Worm (Caenorhabditis elegans) whole organism, young adult: ENCODE measurements around the gene ZK1127.12.
A peak's percentile ranks its signal among the peaks of the same experiment; 100 is the strongest.

Source experiments
- C17E4.6 ChIP-seq: fragments of 200-800 bp; sonication (Bioruptor generic); IDR thresholded peaks from 2 replicates; pipeline ENCODE4 v1.3.6; 2022; ENCODE audit warnings: missing genetic modification reagents, missing genetic modification characterization, missing compliant biosample characterization
- F23B12.7 ChIP-seq: sonication (generic microtip); optimal IDR thresholded peaks from 2 replicates; lab custom pipeline; 2017; ENCODE audit warnings: missing genetic modification characterization, mild to moderate bottlenecking, missing compliant biosample characterization, antibody characterized with exemption, moderate library complexity; ENCODE audit not compliant: insufficient read depth
- F39B2.1 ChIP-seq: fragments of 200-800 bp; sonication (Bioruptor generic); IDR thresholded peaks from 2 replicates; pipeline ENCODE4 v1.3.6; 2022; ENCODE audit warnings: missing genetic modification reagents, missing genetic modification characterization, missing compliant biosample characterization
- F55B11.4 ChIP-seq: sonication (generic microtip); optimal IDR thresholded peaks from 2 replicates; lab custom pipeline; 2016; ENCODE audit warnings: missing compliant biosample characterization, missing genetic modification characterization, borderline replicate concordance; ENCODE audit not compliant: insufficient read depth
- F57C9.4 ChIP-seq: sonication (generic microtip); optimal IDR thresholded peaks from 2 replicates; lab custom pipeline; 2017; ENCODE audit warnings: mild to moderate bottlenecking, missing genetic modification characterization, missing compliant biosample characterization
- K12H6.12 ChIP-seq: fragments of 200-800 bp; sonication (Bioruptor generic); optimal IDR thresholded peaks from 2 replicates; lab custom pipeline; 2018; ENCODE audit warnings: mild to moderate bottlenecking, missing genetic modification characterization, missing compliant biosample characterization
- T07F8.4 ChIP-seq: sonication (generic microtip); optimal IDR thresholded peaks from 2 replicates; lab custom pipeline; 2016; ENCODE audit warnings: mild to moderate bottlenecking, missing genetic modification characterization, moderate library complexity, missing compliant biosample characterization
- Y53G8AR.9 ChIP-seq: fragments of 200-800 bp; sonication (Bioruptor generic); conservative IDR thresholded peaks from 2 replicates; pipeline ENCODE4 v1.3.6; 2022; ENCODE audit warnings: missing genetic modification reagents, missing genetic modification characterization, missing compliant biosample characterization
- Y56A3A.18 ChIP-seq: fragments of 200-800 bp; sonication (Bioruptor generic); IDR thresholded peaks from 2 replicates; pipeline ENCODE4 v1.3.6; 2022; ENCODE audit warnings: missing genetic modification reagents, missing genetic modification characterization, missing compliant biosample characterization
- ZK185.1 ChIP-seq: sonication (generic microtip); optimal IDR thresholded peaks from 2 replicates; lab custom pipeline; 2016; ENCODE audit warnings: mild to moderate bottlenecking, missing genetic modification characterization, missing compliant biosample characterization; ENCODE audit not compliant: poor library complexity, severe bottlenecking
- akir-1 ChIP-seq: fragments of 200-800 bp; sonication (Bioruptor generic); optimal IDR thresholded peaks from 2 replicates; lab custom pipeline; 2018; ENCODE audit warnings: mild to moderate bottlenecking, missing genetic modification characterization, moderate library complexity, missing compliant biosample characterization
- atf-7 ChIP-seq: sonication (generic microtip); optimal IDR thresholded peaks from 2 replicates; lab custom pipeline; 2017; ENCODE audit warnings: mild to moderate bottlenecking, missing genetic modification characterization, missing compliant biosample characterization
- athp-1 ChIP-seq: sonication (generic microtip); optimal IDR thresholded peaks from 2 replicates; lab custom pipeline; 2017; ENCODE audit warnings: mild to moderate bottlenecking, missing genetic modification characterization, missing compliant biosample characterization
- attf-3 ChIP-seq: fragments of 200-800 bp; sonication (Bioruptor generic); conservative IDR thresholded peaks from 2 replicates; pipeline ENCODE4 v1.3.6; 2022; ENCODE audit warnings: missing genetic modification reagents, missing genetic modification characterization, missing compliant biosample characterization
- attf-5 ChIP-seq: fragments of 200-800 bp; sonication (Bioruptor generic); optimal IDR thresholded peaks from 2 replicates; lab custom pipeline; 2018; ENCODE audit warnings: mild to moderate bottlenecking, missing genetic modification characterization, missing compliant biosample characterization
- bed-1 ChIP-seq: fragments of 200-800 bp; sonication (Bioruptor generic); IDR thresholded peaks from 2 replicates; pipeline ENCODE4 v1.3.6; 2022; ENCODE audit warnings: missing genetic modification reagents, missing genetic modification characterization, missing compliant biosample characterization
- bed-2 ChIP-seq: fragments of 200-800 bp; sonication (Bioruptor generic); IDR thresholded peaks from 2 replicates; pipeline ENCODE4 v1.3.6; 2022; ENCODE audit warnings: missing genetic modification reagents, missing genetic modification characterization, missing compliant biosample characterization
- ccch-3 ChIP-seq: fragments of 200-800 bp; sonication (Bioruptor generic); optimal IDR thresholded peaks from 2 replicates; lab custom pipeline; 2018; ENCODE audit warnings: mild to moderate bottlenecking, missing genetic modification characterization, missing compliant biosample characterization
- ceh-91 ChIP-seq: fragments of 200-800 bp; sonication (Bioruptor generic); IDR thresholded peaks from 2 replicates; pipeline ENCODE4 v1.3.6; 2022; ENCODE audit warnings: missing genetic modification reagents, missing genetic modification characterization, missing compliant biosample characterization
- chd-7 ChIP-seq: sonication (generic microtip); optimal IDR thresholded peaks from 2 replicates; lab custom pipeline; 2016; ENCODE audit warnings: mild to moderate bottlenecking, missing genetic modification characterization, moderate library complexity, missing compliant biosample characterization
- dpff-1 ChIP-seq: sonication (generic microtip); optimal IDR thresholded peaks from 2 replicates; lab custom pipeline; 2017; ENCODE audit warnings: mild to moderate bottlenecking, missing genetic modification characterization, missing compliant biosample characterization
- efl-1 ChIP-seq: fragments of 150-350 bp; optimal IDR thresholded peaks from 2 replicates; lab custom pipeline; 2014; ENCODE audit warnings: missing biosample characterization, missing genetic modification reagents, missing genetic modification characterization
- fkh-3 ChIP-seq: sonication (generic microtip); optimal IDR thresholded peaks from 2 replicates; lab custom pipeline; 2016; ENCODE audit warnings: mild to moderate bottlenecking, missing genetic modification characterization, missing compliant biosample characterization
- him-1 ChIP-seq: sonication (generic microtip); optimal IDR thresholded peaks from 2 replicates; lab custom pipeline; 2016; ENCODE audit warnings: missing genotype, missing genetic modification reagents, missing genetic modification characterization, missing compliant biosample characterization
- hlh-12 ChIP-seq: sonication (generic microtip); optimal IDR thresholded peaks from 2 replicates; lab custom pipeline; 2016; ENCODE audit warnings: missing genetic modification characterization, missing compliant biosample characterization
- let-607 ChIP-seq, 2 experiments: fragments of 200-800 bp in 1 of 2; sonication (Bioruptor generic) in 1 of 2; sonication (generic microtip) in 1 of 2; optimal IDR thresholded peaks; 2 replicates each; lab custom pipeline; 2016 to 2018; ENCODE audit warnings: mild to moderate bottlenecking in 2 of 2, missing compliant biosample characterization in 2 of 2, missing genetic modification characterization in 2 of 2, moderate library complexity in 2 of 2, missing genotype in 1 of 2
- lin-35 ChIP-seq, 3 experiments: fragments of 150-350 bp in 2 of 3; sonication (generic microtip) in 1 of 3; optimal IDR thresholded peaks; 2 replicates each; lab custom pipeline; 2014 to 2018; ENCODE audit warnings: missing biosample characterization in 3 of 3, missing genetic modification characterization in 3 of 3, missing genetic modification reagents in 3 of 3
- lin-54 ChIP-seq: fragments of 200-800 bp; sonication (Bioruptor generic); optimal IDR thresholded peaks from 2 replicates; lab custom pipeline; 2018; ENCODE audit warnings: mild to moderate bottlenecking, missing genetic modification characterization, missing compliant biosample characterization
- lsl-1 ChIP-seq: fragments of 200-800 bp; sonication (Bioruptor generic); optimal IDR thresholded peaks from 2 replicates; lab custom pipeline; 2018; ENCODE audit warnings: mild to moderate bottlenecking, missing genetic modification characterization, moderate library complexity, missing compliant biosample characterization
- madf-10 ChIP-seq: sonication (generic microtip); optimal IDR thresholded peaks from 2 replicates; lab custom pipeline; 2016; ENCODE audit warnings: mild to moderate bottlenecking, missing genetic modification characterization, missing compliant biosample characterization
- mcd-1 ChIP-seq: fragments of 200-800 bp; sonication (Bioruptor generic); IDR thresholded peaks from 2 replicates; pipeline ENCODE4 v1.3.6; 2022; ENCODE audit warnings: missing genetic modification reagents, missing genetic modification characterization, missing compliant biosample characterization
- nhr-80 ChIP-seq: sonication (generic microtip); optimal IDR thresholded peaks from 2 replicates; lab custom pipeline; 2016; ENCODE audit warnings: missing genetic modification characterization, missing compliant biosample characterization
- sdz-38 ChIP-seq: sonication (generic microtip); optimal IDR thresholded peaks from 2 replicates; lab custom pipeline; 2016; ENCODE audit warnings: missing genotype, missing genetic modification characterization, missing compliant biosample characterization
- sea-2 ChIP-seq: fragments of 200-800 bp; sonication (Bioruptor generic); IDR thresholded peaks from 2 replicates; pipeline ENCODE4 v1.3.6; 2022; ENCODE audit warnings: missing genetic modification characterization, missing compliant biosample characterization
- snpc-1.3 ChIP-seq: sonication (generic microtip); optimal IDR thresholded peaks from 2 replicates; lab custom pipeline; 2017; ENCODE audit warnings: missing genetic modification characterization, mild to moderate bottlenecking, missing compliant biosample characterization, antibody characterized with exemption, moderate library complexity, missing genotype, missing genetic modification reagents; ENCODE audit not compliant: insufficient read depth
- snpc-3.4 ChIP-seq: sonication (generic microtip); optimal IDR thresholded peaks from 2 replicates; lab custom pipeline; 2017; ENCODE audit warnings: missing genetic modification characterization, mild to moderate bottlenecking, missing compliant biosample characterization, antibody characterized with exemption, moderate library complexity, missing genotype, missing genetic modification reagents
- somi-1 ChIP-seq: fragments of 200-800 bp; sonication (Bioruptor generic); optimal IDR thresholded peaks from 2 replicates; lab custom pipeline; 2018; ENCODE audit warnings: mild to moderate bottlenecking, missing genetic modification characterization, missing compliant biosample characterization
- tbp1 ChIP-seq: fragments of 200-800 bp; sonication (Bioruptor generic); optimal IDR thresholded peaks from 2 replicates; lab custom pipeline; 2018; ENCODE audit warnings: mild to moderate bottlenecking, missing genetic modification characterization, missing compliant biosample characterization
- xnd-1 ChIP-seq: sonication (generic microtip); optimal IDR thresholded peaks from 2 replicates; lab custom pipeline; 2016; ENCODE audit warnings: missing genotype, missing genetic modification reagents, missing genetic modification characterization, missing compliant biosample characterization

Gene ZK1127.12

ce11 chrII:7069866-7070265 lies 18.0 kb downstream of the ZK1127.12 start, which contains the start of gene him-14 (continued):
- TF ChIP-seq C17E4.6 (GFP tag; lab: Robert Waterston, UW) = no peak
- no peak for TF ChIP-seq tbp1 (GFP tag; lab: Kevin White, UChicago)
- peak; percentile 1 for TF ChIP-seq snpc-1.3 (tag; lab: Kevin White, UChicago)
- no peak for TF ChIP-seq akir-1 (GFP tag; lab: Kevin White, UChicago)
- TF ChIP-seq sea-2 (GFP tag; lab: Robert Waterston, UW) = no peak
- peak; percentile 10 for TF ChIP-seq him-1 (tag; lab: Kevin White, UChicago)
- TF ChIP-seq Y56A3A.18 (GFP tag; lab: Robert Waterston, UW) = no peak
- TF ChIP-seq hlh-12 = no peak
- TF ChIP-seq efl-1 (GFP tag; lab: Kevin White, UChicago) = no peak
- 0 out of 2 replicates have a peak, but pooled peaks have one; percentile 17 for TF ChIP-seq Y53G8AR.9 (GFP tag; lab: Robert Waterston, UW)
- no peak for TF ChIP-seq nhr-80 (tag; lab: Kevin White, UChicago)
- no peak for TF ChIP-seq ceh-91 (GFP tag; lab: Robert Waterston, UW)
- TF ChIP-seq ZK185.1 = no peak
- TF ChIP-seq, all 124 proteins: peak for 5

- no peak for TF ChIP-seq F57C9.4 (tag; lab: Kevin White, UChicago)
- no peak for TF ChIP-seq atf-7 (tag; lab: Kevin White, UChicago)
- 0 out of 2 replicates have a peak, but pooled peaks have one; percentile 16 for TF ChIP-seq bed-1
- no peak for TF ChIP-seq snpc-3.4 (tag; lab: Kevin White, UChicago)
- TF ChIP-seq Y56A3A.18 (GFP tag; lab: Robert Waterston, UW) = no peak
- TF ChIP-seq, all 124 proteins: peak for 1
Observed at ce11 chrII:7070434-7070833, 18.6 kb downstream of the ZK1127.12 start.

- TF ChIP-seq somi-1 (GFP tag; lab: Kevin White, UChicago) (no peak), hlh-12 (no peak), mcd-1 (GFP tag; lab: Robert Waterston, UW) (no peak), snpc-1.3 (tag; lab: Kevin White, UChicago) (no peak), fkh-3 (tag; lab: Kevin White, UChicago) (no peak), ccch-3 (GFP tag; lab: Kevin White, UChicago) (no peak), F55B11.4 (no peak), F23B12.7 (tag; lab: Kevin White, UChicago) (no peak), attf-3 (GFP tag; lab: Robert Waterston, UW) (no peak)
- TF ChIP-seq, all 124 proteins: peak for 0
Observed at ce11 chrII:7072315-7072589, 20.4 kb downstream of the ZK1127.12 start, which contains the start of gene kars-1. kars-1 (minus strand) TSS chrII:7072415.

ce11 chrII:7072590-7073536 lies 21.0 kb downstream of the ZK1127.12 start:
- TF ChIP-seq xnd-1 (no peak), dpff-1 (tag; lab: Kevin White, UChicago) (no peak), F23B12.7 (tag; lab: Kevin White, UChicago) (no peak), madf-10 (no peak), mcd-1 (GFP tag; lab: Robert Waterston, UW) (peak; percentile 69), ceh-91 (GFP tag; lab: Robert Waterston, UW) (no peak), let-607 (tag; optimal IDR thresholded peaks at IDR 0.05; lab: Kevin White, UChicago) (peak in 1 of 2 experiments; percentile 40), ZK185.1 (peak; percentile 24), lin-35 (GFP tag; optimal IDR thresholded peaks at IDR 0.05; lab: Kevin White, UChicago) (peak in 1 of 3 experiments; percentile 28), nhr-80 (tag; lab: Kevin White, UChicago) (peak; percentile 75), atf-7 (tag; lab: Kevin White, UChicago) (no peak), bed-2 (GFP tag; lab: Robert Waterston, UW) (no peak), lin-54 (peak; percentile 18), athp-1 (tag; lab: Kevin White, UChicago) (no peak), snpc-3.4 (tag; lab: Kevin White, UChicago) (no peak), sdz-38 (tag; lab: Kevin White, UChicago) (no peak), lsl-1 (GFP tag; lab: Kevin White, UChicago) (peak; percentile 26), K12H6.12 (peak; percentile 56), chd-7 (tag; lab: Kevin White, UChicago) (peak; percentile 11), snpc-1.3 (tag; lab: Kevin White, UChicago) (peak; percentile 21), T07F8.4 (tag; lab: Kevin White, UChicago) (no peak), attf-5 (GFP tag; lab: Kevin White, UChicago) (peak; percentile 21), F39B2.1 (GFP tag; lab: Robert Waterston, UW) (no peak)
